Worm (Caenorhabditis elegans) whole organism, dauer: ENCODE results near the gene R04E5.7.

Source experiments
- unc-62 ChIP-seq: sonication (generic microtip); optimal IDR thresholded peaks from 2 replicates; lab custom pipeline; 2017; ENCODE audit warnings: missing biosample characterization, missing genetic modification reagents, missing genetic modification characterization

The R04E5.7 gene

ce11 chrX:8762927-8763326 is 34.1 kb downstream of the R04E5.7 start:
- TF ChIP-seq unc-62 = no peak

- TF ChIP-seq unc-62 = no peak
Observed at ce11 chrX:8761497-8761896, 35.6 kb downstream of the R04E5.7 start, which contains the start of gene M02D8.5. Gene M02D8.5, minus strand, starts transcription at chrX:8761597.

ce11 chrX:8761060-8761459 is 36.0 kb downstream of the R04E5.7 start:
- no peak for TF ChIP-seq unc-62

DNA sequence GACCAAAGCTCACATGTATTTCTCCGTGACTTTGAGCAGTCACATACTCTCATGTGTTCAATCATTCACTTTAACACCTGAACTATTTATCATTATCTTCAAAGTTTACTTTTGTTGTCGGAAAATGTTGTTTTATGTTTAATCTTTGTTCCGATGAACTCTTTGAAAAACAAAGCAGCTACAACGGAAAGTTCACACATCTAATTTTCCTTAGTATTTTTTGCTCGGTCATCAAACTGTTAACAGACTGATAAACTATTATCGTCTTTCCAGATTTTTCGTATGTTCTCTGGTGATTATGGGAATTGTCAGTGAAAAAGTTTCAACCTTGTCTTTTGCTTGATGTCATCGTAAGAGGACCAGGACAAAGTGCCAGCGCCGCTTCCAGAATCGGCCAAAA is 41.1 kb downstream of the R04E5.7 start:
- no peak for TF ChIP-seq unc-62

DNA sequence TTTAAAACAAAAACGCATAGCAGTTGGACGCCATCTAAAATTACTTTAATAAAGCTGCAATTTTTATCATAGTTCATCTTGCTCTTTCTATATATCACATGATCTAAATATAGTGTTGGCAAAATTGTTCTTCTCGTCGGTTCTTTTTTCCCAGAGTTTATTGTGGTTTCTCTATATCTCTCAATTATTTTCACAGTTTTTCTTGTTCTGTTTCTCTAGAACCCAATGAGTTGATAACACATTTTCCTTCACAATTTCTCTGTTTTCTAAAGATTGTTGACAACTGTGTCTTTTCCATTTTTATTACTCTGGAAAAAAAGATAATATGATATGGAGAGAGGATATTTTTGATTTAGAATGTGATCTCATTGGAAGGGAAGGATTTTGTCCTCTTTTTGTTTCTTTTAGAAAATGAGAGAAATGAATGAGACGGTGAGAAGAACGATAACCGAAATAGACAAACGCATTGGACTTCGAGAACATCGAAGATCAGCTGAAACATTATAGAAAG is 42.7 kb downstream of the R04E5.7 start:
- no peak for TF ChIP-seq unc-62

DNA sequence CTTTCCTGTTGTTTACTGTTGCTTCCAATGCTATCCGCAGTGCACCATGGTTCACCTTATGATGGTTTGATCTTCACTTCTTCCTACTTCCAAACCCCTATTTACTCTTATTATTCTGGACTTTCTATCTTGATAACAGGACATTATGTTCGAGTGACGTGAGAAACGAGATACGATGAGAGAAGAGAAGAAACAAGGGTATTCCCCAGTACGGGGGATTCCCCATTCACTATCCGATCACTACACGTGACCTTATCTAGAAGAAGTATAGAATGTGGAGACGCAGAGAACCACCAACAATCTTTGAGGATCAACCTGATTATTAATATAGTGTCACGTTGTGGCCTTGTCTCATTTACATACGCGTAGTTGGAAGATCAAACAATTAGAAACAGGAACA is 44.5 kb downstream of the R04E5.7 start:
- no peak for TF ChIP-seq unc-62

DNA sequence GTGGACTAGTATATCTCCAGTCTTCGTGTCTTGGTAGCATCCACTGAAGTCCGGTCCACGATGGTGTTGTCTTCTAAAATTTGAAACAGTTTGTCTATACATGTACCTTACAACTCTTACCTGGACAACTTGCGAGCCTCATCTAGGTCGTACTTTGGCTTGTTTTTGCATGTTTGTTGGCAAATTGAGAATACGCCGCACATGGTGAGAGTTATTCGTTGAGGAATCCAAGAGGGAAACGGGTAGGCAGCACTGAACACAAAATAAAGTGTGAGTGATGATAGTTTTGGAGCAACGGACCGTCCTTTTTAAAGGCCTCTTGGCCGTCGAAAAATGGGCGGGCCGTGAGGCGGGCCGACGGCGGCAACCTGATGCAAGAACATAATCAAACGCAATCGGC is 46.4 kb downstream of the R04E5.7 start, which contains the start of gene asns-2:
Gene asns-2 (minus strand): TSS at position 282 of the 400 bp plus-strand sequence.
- no peak for TF ChIP-seq unc-62

ce11 chrX:8750209-8750608 is 46.9 kb downstream of the R04E5.7 start:
- TF ChIP-seq unc-62 = no peak
